Fruit fly (Drosophila melanogaster): ENCODE measurements around the gene unc79.

DNA sequence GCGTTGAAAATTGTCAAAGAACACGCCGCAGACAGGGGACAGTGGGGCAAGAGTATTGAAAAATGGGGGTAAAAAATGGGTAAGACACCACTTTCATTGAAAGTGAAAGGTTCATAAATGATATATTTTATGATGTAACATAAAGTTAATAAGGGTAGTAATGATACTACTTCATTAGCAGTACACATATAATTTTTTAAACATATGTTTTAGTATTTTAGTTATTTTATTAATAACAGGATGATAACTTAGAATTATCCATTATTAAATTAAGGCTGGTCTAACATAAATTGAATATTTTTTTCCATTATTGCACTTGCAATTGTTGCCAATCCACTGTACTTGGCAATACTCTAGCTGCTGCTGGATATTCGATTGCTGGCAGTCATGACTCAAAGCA lies 28.1 kb upstream of the unc79 start:
- TF ChIP-seq D1 (tag; optimal IDR thresholded peaks at IDR 0.05) (no peak), CG10348 (GFP tag; IDR thresholded peaks at IDR 0.05) (0 out of 2 replicates have a peak, but pooled peaks have one; percentile 18), CG8159 (tag; optimal IDR thresholded peaks at IDR 0.05) (peak; percentile 71)
